Fruit fly (Drosophila melanogaster): Measurements from ENCODE around the gene CG10587.

CG10587 gene

DNA sequence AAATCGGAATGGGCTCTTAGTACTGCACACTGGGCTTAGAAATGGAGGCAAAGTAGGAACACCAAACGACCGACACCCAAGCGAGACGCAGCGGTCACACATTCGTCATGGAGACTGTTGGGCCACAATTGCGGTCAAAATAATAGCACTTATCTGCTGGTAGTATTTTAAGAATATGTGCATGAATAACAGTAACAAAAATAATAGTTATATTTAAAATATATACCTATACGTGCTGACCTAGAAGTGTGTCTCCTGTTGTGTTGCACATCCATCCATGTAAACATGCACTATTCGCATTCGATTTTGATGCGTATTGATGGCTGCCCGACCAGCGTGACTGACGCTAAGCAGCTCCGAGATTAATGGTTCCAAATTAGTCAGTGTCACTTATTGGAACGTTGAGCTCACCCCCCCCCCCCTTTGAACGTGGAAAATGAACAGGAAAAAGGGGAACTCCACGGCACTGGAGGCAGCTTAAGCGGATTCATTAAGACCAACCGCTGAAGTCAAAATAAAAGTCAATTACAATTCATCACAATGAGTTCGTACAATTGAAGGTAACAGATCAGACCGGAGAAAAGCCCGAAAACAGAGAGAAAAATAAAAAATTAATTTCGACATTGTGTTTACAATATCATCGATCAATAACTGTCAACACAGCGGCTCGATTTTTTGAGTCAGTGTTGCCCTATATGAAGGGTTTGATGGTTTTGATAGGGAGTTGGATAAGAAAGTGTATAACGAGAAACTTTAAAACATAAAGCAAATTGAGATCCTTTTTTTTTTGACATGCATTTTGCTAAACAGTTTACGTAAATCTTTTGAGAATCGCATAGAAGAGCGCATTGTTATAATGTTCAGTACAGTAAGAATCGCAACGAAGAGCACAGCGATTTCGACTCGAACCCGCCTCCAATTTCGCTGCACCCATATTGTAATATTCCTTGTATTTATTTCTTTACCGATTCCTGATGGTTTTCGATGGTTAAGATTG, 9.4 kb downstream of the CG10587 start:
- no peak for TF ChIP-seq kay (GFP tag; ENCODE audit: borderline replicate concordance)
- TF ChIP-seq CG5204 (GFP tag; optimal IDR thresholded peaks at IDR 0.05), result no peak
- TF ChIP-seq CG7045 (GFP tag; optimal IDR thresholded peaks at IDR 0.05), result no peak
- no peak for TF ChIP-seq CG14711 (tag; optimal IDR thresholded peaks at IDR 0.05)

DNA sequence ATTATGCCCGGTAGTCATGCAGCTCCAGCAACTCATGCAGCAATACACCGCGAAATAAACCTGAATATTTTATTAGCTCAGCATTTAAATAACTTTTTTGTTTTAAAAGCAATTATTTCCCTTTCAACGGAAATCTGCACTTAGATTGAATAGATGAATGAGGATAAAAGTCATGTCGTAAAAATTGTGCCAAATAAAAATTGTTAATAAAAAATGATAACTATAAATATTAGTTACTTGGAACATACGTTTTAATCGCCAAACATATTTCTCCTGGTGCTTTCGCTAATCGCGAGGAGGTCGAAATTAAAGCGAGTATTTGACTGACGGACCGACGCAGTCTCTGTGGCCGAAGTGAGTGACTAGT, 10.3 kb downstream of the CG10587 start:
- TF ChIP-seq CG5204 (GFP tag; optimal IDR thresholded peaks at IDR 0.05) (no peak), CG33017 (tag; optimal IDR thresholded peaks at IDR 0.05) (no peak), ovo (GFP tag; optimal IDR thresholded peaks at IDR 0.05) (no peak), CG11617 (GFP tag; optimal IDR thresholded peaks at IDR 0.05) (no peak), toe (GFP tag; optimal IDR thresholded peaks at IDR 0.05) (no peak), CG12768 (GFP tag; optimal IDR thresholded peaks at IDR 0.05) (no peak), tj (GFP tag; optimal IDR thresholded peaks at IDR 0.05) (no peak), bab1 (GFP tag; optimal IDR thresholded peaks at IDR 0.05) (no peak), Mnt (GFP tag; optimal IDR thresholded peaks at IDR 0.05) (no peak), CG14711 (tag; optimal IDR thresholded peaks at IDR 0.05) (no peak)

DNA sequence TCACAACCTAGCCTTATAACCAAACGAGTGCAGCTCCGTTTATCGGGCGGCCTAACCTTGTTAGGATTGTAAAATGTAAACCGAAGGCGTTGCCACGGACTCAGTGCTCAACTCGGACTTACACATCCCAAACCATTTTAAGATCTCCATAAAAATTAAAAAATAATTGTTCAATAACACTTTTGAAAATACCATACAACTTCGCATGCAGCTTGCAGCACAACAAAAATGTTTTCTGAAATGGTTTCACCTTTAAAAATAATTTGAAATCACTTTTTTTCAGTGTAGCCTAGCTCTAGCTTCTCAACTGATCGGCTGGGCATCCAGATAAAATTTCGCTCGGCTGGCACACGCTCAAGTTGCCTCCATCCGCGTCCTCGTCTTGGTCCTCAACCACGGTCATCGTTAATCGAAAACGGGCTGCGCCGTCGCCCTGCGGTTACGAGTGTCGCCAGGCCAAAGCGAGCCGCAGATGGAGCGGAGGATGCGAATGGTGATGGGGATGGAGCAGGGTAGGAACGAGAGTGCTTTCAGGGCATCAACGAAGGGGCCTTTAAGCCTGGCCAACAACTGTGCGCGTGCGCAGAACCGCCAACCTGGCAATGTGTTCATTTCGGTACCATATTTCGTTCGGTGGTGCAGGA, 10.8 kb downstream of the CG10587 start:
- TF ChIP-seq CG33017 (tag; optimal IDR thresholded peaks at IDR 0.05), result no peak
- TF ChIP-seq Clk (GFP tag; optimal IDR thresholded peaks at IDR 0.05), result no peak
- no peak for TF ChIP-seq CG7045 (GFP tag; optimal IDR thresholded peaks at IDR 0.05)
- TF ChIP-seq CG14711 (tag; optimal IDR thresholded peaks at IDR 0.05), result no peak
- no peak for TF ChIP-seq Mnt (GFP tag; optimal IDR thresholded peaks at IDR 0.05)
- no peak for TF ChIP-seq Crg-1 (GFP tag; optimal IDR thresholded peaks at IDR 0.05)

DNA sequence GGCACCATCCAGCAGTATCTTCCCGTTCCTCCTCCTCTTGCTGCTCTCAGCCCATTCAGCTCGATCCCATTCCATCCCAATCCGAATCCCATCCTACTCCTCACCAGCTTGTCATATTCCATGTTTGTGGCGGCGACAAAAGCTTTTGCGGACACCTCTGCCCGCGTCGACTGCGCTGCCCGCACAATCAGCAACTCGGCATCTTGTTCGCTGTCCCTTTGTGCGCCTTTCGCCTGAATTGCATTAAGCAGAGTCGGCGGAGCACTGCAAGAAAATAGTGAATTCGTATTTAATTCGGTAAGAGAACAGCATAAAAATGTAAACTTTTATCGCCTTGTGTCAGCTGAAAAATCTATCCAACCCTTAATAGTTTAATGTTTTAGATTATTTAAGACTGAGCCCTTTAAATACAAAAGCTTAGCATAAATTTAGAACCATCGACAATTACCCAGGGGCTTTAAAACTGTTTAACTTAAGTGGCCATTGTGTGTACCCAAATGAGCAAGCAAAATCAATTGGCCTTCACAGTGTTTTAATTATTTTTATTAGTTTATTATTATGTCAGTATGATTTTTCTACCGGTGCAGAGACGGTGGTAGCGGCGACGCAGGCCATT, 11.7 kb downstream of the CG10587 start:
- TF ChIP-seq Crg-1 (GFP tag; optimal IDR thresholded peaks at IDR 0.05), result no peak
- no peak for TF ChIP-seq cic (GFP tag; optimal IDR thresholded peaks at IDR 0.05)
- TF ChIP-seq tj (GFP tag; optimal IDR thresholded peaks at IDR 0.05), result peak; percentile 91

DNA sequence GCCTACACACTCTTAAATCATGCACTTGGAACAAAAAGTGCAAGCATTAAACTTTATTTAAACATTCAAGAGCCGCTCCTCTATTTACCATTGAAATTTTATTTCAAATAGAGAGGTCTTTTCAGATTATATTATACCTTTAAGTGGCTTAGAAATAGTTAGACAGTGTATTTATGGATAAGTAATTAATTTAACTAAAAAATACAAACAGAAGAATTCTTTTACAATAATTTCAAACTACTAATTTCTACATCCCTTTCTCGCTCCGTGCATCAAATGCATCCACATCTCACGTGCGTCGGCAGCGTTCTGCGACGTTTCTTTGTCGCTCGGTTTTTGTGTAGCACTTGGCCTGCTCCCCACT, 12.2 kb downstream of the CG10587 start:
- TF ChIP-seq Hr96 (GFP tag; optimal IDR thresholded peaks at IDR 0.05), result peak; percentile 65
- TF ChIP-seq CG14711 (tag; optimal IDR thresholded peaks at IDR 0.05), result peak; percentile 61
- TF ChIP-seq CG7101 (tag; optimal IDR thresholded peaks at IDR 0.05), result peak; percentile 81
- TF ChIP-seq ovo (GFP tag; optimal IDR thresholded peaks at IDR 0.05), result no peak
- TF ChIP-seq tj (GFP tag; optimal IDR thresholded peaks at IDR 0.05), result no peak
- TF ChIP-seq toe (GFP tag; optimal IDR thresholded peaks at IDR 0.05), result peak; percentile 53
- peak; percentile 59 for TF ChIP-seq CG5204 (GFP tag; optimal IDR thresholded peaks at IDR 0.05)
- TF ChIP-seq CG33017 (tag; optimal IDR thresholded peaks at IDR 0.05), result peak; percentile 58
- peak; percentile 65 for TF ChIP-seq CG7045 (GFP tag; optimal IDR thresholded peaks at IDR 0.05)
- TF ChIP-seq Crg-1 (GFP tag; optimal IDR thresholded peaks at IDR 0.05), result no peak
- TF ChIP-seq Mnt (GFP tag; optimal IDR thresholded peaks at IDR 0.05), result peak; percentile 28
- TF ChIP-seq bab1 (GFP tag; optimal IDR thresholded peaks at IDR 0.05), result peak; percentile 8
- peak; percentile 38 for TF ChIP-seq pad (GFP tag; optimal IDR thresholded peaks at IDR 0.05)
- peak; percentile 36 for TF ChIP-seq CG12768 (GFP tag; optimal IDR thresholded peaks at IDR 0.05)
- TF ChIP-seq CG11617 (GFP tag; optimal IDR thresholded peaks at IDR 0.05), result peak; percentile 46
- peak; percentile 1 for TF ChIP-seq Clk (GFP tag; optimal IDR thresholded peaks at IDR 0.05)
- no peak for TF ChIP-seq cic (GFP tag; optimal IDR thresholded peaks at IDR 0.05)
- peak; percentile 52 for TF ChIP-seq kay (GFP tag; ENCODE audit: borderline replicate concordance)
- TF ChIP-seq CG1620 (GFP tag; optimal IDR thresholded peaks at IDR 0.05), result no peak

DNA sequence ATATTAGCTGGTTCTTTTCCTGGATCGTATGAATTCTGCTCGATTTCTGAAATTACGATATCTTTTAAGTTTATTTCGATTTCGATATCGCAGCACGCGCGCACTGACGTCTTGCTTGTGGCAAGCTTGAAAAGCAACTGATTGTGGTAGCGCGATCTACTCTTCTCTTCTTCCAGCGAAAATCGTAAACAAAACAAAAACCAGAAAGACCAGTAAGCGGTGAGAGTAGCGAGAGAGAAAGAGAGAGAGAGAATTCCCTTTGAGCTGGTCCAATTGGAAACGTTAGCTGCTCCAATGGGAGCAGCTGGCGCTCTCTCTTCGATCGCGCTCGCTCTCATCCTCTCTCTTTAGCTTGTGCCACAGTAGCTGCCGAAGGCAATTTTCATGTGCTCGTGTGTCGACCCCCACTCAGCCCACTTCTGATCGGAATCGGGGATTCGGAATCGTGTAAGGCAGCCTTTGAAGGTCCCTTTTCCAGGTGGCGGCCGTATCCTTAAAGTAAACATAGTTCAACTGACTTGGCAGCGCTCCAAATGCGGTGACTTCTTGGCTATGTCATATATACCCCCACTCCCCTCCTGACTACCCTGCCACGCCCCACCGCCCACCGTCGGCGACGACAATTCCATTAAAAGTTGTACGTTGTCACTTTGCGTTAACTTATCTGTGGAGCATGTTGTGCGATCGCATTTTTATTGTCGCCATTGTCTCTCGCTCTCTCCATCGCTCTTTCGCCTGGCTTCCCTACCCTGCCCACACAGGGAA, 12.8 kb downstream of the CG10587 start, which contains the start of gene fng:
Gene fng, minus strand, starts transcription at position 142 of the 765 bp plus-strand sequence.
- TF ChIP-seq bab1 (GFP tag; optimal IDR thresholded peaks at IDR 0.05) (peak; percentile 5), Hr96 (GFP tag; optimal IDR thresholded peaks at IDR 0.05) (no peak), CG11617 (GFP tag; optimal IDR thresholded peaks at IDR 0.05) (no peak), tj (GFP tag; optimal IDR thresholded peaks at IDR 0.05) (peak; percentile 5), Mnt (GFP tag; optimal IDR thresholded peaks at IDR 0.05) (peak; percentile 14)
